Fruit fly (Drosophila melanogaster): ENCODE data around the gene CG17109.
A peak's percentile ranks its signal among the peaks of the same experiment; 100 is the strongest.

CG17109 gene

dm6 chr3R:23097197-23097809 is 1.8 kb downstream of the CG17109 start, which contains the start of gene CG6733:
Gene CG6733, plus strand, starts transcription at chr3R:23097728.
- no peak for TF ChIP-seq CG34367 (tag; optimal IDR thresholded peaks at IDR 0.05)
- no peak for TF ChIP-seq fd96Ca (GFP tag; IDR thresholded peaks at IDR 0.05)
- TF ChIP-seq CG10348 (GFP tag; IDR thresholded peaks at IDR 0.05), result no peak
- TF ChIP-seq Ets98B (GFP tag; IDR thresholded peaks at IDR 0.05), result no peak
- TF ChIP-seq CG9948 (tag; optimal IDR thresholded peaks at IDR 0.05), result no peak
- no peak for TF ChIP-seq CG14655 (GFP tag; optimal IDR thresholded peaks at IDR 0.05)
- TF ChIP-seq Pif1B (GFP tag; optimal IDR thresholded peaks at IDR 0.05), result no peak
- no peak for TF ChIP-seq CG17806 (tag; optimal IDR thresholded peaks at IDR 0.05)
- no peak for TF ChIP-seq CG8301 (tag; optimal IDR thresholded peaks at IDR 0.05)
- no peak for TF ChIP-seq CG32121 (GFP tag; IDR thresholded peaks at IDR 0.05)

- no peak for TF ChIP-seq EcR (GFP tag; optimal IDR thresholded peaks at IDR 0.05)
- TF ChIP-seq CG17806 (tag; optimal IDR thresholded peaks at IDR 0.05), result no peak
- no peak for TF ChIP-seq Pif1A (GFP tag; optimal IDR thresholded peaks at IDR 0.05)
- no peak for TF ChIP-seq rn (GFP tag; IDR thresholded peaks at IDR 0.05)
- no peak for TF ChIP-seq CG8301 (tag; optimal IDR thresholded peaks at IDR 0.05)
- no peak for TF ChIP-seq gl (tag; optimal IDR thresholded peaks at IDR 0.05)
- no peak for TF ChIP-seq CG13204 (GFP tag; optimal IDR thresholded peaks at IDR 0.05)
- TF ChIP-seq Pif1B (GFP tag; optimal IDR thresholded peaks at IDR 0.05), result no peak
- TF ChIP-seq CG14655 (GFP tag; optimal IDR thresholded peaks at IDR 0.05), result no peak
- no peak for TF ChIP-seq Ets98B (GFP tag; IDR thresholded peaks at IDR 0.05)
- TF ChIP-seq CG15710 (tag; optimal IDR thresholded peaks at IDR 0.05), result no peak
- no peak for TF ChIP-seq fd96Ca (GFP tag; IDR thresholded peaks at IDR 0.05)
- no peak for TF ChIP-seq Snoo (tag; optimal IDR thresholded peaks at IDR 0.05)
- no peak for TF ChIP-seq D1 (tag; optimal IDR thresholded peaks at IDR 0.05)
- no peak for TF ChIP-seq CG10348 (GFP tag; IDR thresholded peaks at IDR 0.05)
- TF ChIP-seq CG9948 (tag; optimal IDR thresholded peaks at IDR 0.05), result no peak
- TF ChIP-seq CG12605 (GFP tag; IDR thresholded peaks at IDR 0.05), result no peak
Observed at dm6 chr3R:23099233-23099632, 3.7 kb downstream of the CG17109 start, which contains the start of gene CG6738. Gene CG6738, plus strand, starts transcription at chr3R:23099533.

dm6 chr3R:23110724-23111123 is 15.2 kb downstream of the CG17109 start:
- TF ChIP-seq Pif1B (GFP tag; optimal IDR thresholded peaks at IDR 0.05), result no peak
- no peak for TF ChIP-seq Pif1A (GFP tag; optimal IDR thresholded peaks at IDR 0.05)
- TF ChIP-seq CG15710 (tag; optimal IDR thresholded peaks at IDR 0.05), result no peak
- TF ChIP-seq CG8301 (tag; optimal IDR thresholded peaks at IDR 0.05), result peak; percentile 15
- TF ChIP-seq CG4496 (GFP tag; IDR thresholded peaks at IDR 0.05), result no peak
- TF ChIP-seq fd96Ca (GFP tag; IDR thresholded peaks at IDR 0.05), result no peak
- peak; percentile 13 for TF ChIP-seq CG14655 (GFP tag; optimal IDR thresholded peaks at IDR 0.05)
- TF ChIP-seq Snoo (tag; optimal IDR thresholded peaks at IDR 0.05), result no peak
- no peak for TF ChIP-seq CG10348 (GFP tag; IDR thresholded peaks at IDR 0.05)
- TF ChIP-seq CG17806 (tag; optimal IDR thresholded peaks at IDR 0.05), result no peak
- no peak for TF ChIP-seq CG34367 (tag; optimal IDR thresholded peaks at IDR 0.05)

dm6 chr3R:23112680-23113362 is 17.3 kb downstream of the CG17109 start, which contains the start of gene Cow:
Gene Cow, minus strand, starts transcription at chr3R:23112730.
- TF ChIP-seq CG13204 (GFP tag; optimal IDR thresholded peaks at IDR 0.05) (no peak), Pif1A (GFP tag; optimal IDR thresholded peaks at IDR 0.05) (peak; percentile 23), gl (tag; optimal IDR thresholded peaks at IDR 0.05) (no peak), CG32121 (GFP tag; IDR thresholded peaks at IDR 0.05) (0 out of 2 replicates have a peak, but pooled peaks have one; percentile 39), Snoo (tag; optimal IDR thresholded peaks at IDR 0.05) (no peak), CG12605 (GFP tag; IDR thresholded peaks at IDR 0.05) (no peak), Pif1B (GFP tag; optimal IDR thresholded peaks at IDR 0.05) (peak; percentile 14), fd96Ca (GFP tag; IDR thresholded peaks at IDR 0.05) (peak; percentile 60; the same call in 1 of the 3 replicates), CG4496 (GFP tag; IDR thresholded peaks at IDR 0.05) (peak; percentile 66; the same call in 2 of the 3 replicates), CG34367 (tag; optimal IDR thresholded peaks at IDR 0.05) (peak; percentile 34), Ets98B (GFP tag; IDR thresholded peaks at IDR 0.05) (peak; percentile 63), CG15710 (tag; optimal IDR thresholded peaks at IDR 0.05) (peak; percentile 56), rn (GFP tag; IDR thresholded peaks at IDR 0.05) (no peak), CG8159 (tag; optimal IDR thresholded peaks at IDR 0.05) (peak; percentile 64), CG17806 (tag; optimal IDR thresholded peaks at IDR 0.05) (peak; percentile 29), CG9948 (tag; optimal IDR thresholded peaks at IDR 0.05) (peak; percentile 40), CG14655 (GFP tag; optimal IDR thresholded peaks at IDR 0.05) (peak; percentile 53), EcR (GFP tag; optimal IDR thresholded peaks at IDR 0.05) (no peak), CG8301 (tag; optimal IDR thresholded peaks at IDR 0.05) (peak; percentile 45), CG10348 (GFP tag; IDR thresholded peaks at IDR 0.05) (no peak)

dm6 chr3R:23117683-23118470 is 22.4 kb downstream of the CG17109 start, which contains the start of the genes Rassf and CenB1A:
Gene Rassf, minus strand, starts transcription at chr3R:23117931.
Gene CenB1A, plus strand, starts transcription at chr3R:23118400.
- TF ChIP-seq CG34367 (tag; optimal IDR thresholded peaks at IDR 0.05) (peak; percentile 5), CG14655 (GFP tag; optimal IDR thresholded peaks at IDR 0.05) (no peak), CG32121 (GFP tag; IDR thresholded peaks at IDR 0.05) (peak; percentile 18; the same call in 1 of the 2 replicates), CG8159 (tag; optimal IDR thresholded peaks at IDR 0.05) (peak; percentile 1), fd96Ca (GFP tag; IDR thresholded peaks at IDR 0.05) (peak; percentile 53; the same call in 1 of the 3 replicates), Ets98B (GFP tag; IDR thresholded peaks at IDR 0.05) (no peak; the same call in 1 of the 2 replicates), Pif1B (GFP tag; optimal IDR thresholded peaks at IDR 0.05) (no peak), CG15710 (tag; optimal IDR thresholded peaks at IDR 0.05) (peak; percentile 23), CG4496 (GFP tag; IDR thresholded peaks at IDR 0.05) (peak; percentile 65; the same call in 2 of the 3 replicates), CG13204 (GFP tag; optimal IDR thresholded peaks at IDR 0.05) (no peak)
